Fruit fly (Drosophila melanogaster) whole organism, embryonic: ENCODE data around the gene tay.

Experiments used
- B-H1 ChIP-seq: fragments of 200-800 bp; sonication (Bioruptor generic); IDR thresholded peaks from 3 replicates; pipeline ENCODE4 v1.3.6; 2022; ENCODE audit warnings: missing biosample characterization, missing genetic modification characterization
- CG1024 ChIP-seq: fragments of 200-800 bp; sonication (Bioruptor generic); IDR thresholded peaks from 2 replicates; pipeline ENCODE4 v1.3.6; 2022; ENCODE audit warnings: missing biosample characterization, missing genetic modification characterization
- CG10654 ChIP-seq: fragments of 200-800 bp; sonication (Bioruptor generic); optimal IDR thresholded peaks from 2 replicates; lab custom pipeline; 2016; ENCODE audit warnings: missing biosample characterization, missing genetic modification characterization
- CG11504 ChIP-seq: fragments of 200-800 bp; sonication (Bioruptor generic); optimal IDR thresholded peaks from 3 replicates; lab custom pipeline; 2019; ENCODE audit warnings: missing biosample characterization, mild to moderate bottlenecking, missing genetic modification characterization, moderate library complexity
- CG12219 ChIP-seq: fragments of 200-800 bp; sonication (Bioruptor generic); optimal IDR thresholded peaks from 3 replicates; lab custom pipeline; 2018; ENCODE audit warnings: missing biosample characterization, mild to moderate bottlenecking, missing genetic modification characterization
- CG15696 ChIP-seq: fragments of 200-800 bp; sonication (Bioruptor generic); optimal IDR thresholded peaks from 2 replicates; lab custom pipeline; 2019; ENCODE audit warnings: missing biosample characterization, mild to moderate bottlenecking, missing genetic modification characterization, moderate library complexity
- CG1647 ChIP-seq: fragments of 200-800 bp; sonication (Bioruptor generic); optimal IDR thresholded peaks from 3 replicates; lab custom pipeline; 2016; ENCODE audit warnings: missing biosample characterization, missing genetic modification characterization
- CG17186 ChIP-seq: fragments of 200-800 bp; sonication (Bioruptor generic); optimal IDR thresholded peaks from 3 replicates; lab custom pipeline; 2017; ENCODE audit warnings: missing biosample characterization, missing genetic modification reagents, missing genetic modification characterization
- CG17385 ChIP-seq: fragments of 200-800 bp; sonication (Bioruptor generic); optimal IDR thresholded peaks from 3 replicates; lab custom pipeline; 2018; ENCODE audit warnings: missing biosample characterization, mild to moderate bottlenecking, missing genetic modification characterization
- CG17568 ChIP-seq: fragments of 200-800 bp; sonication (Bioruptor generic); optimal IDR thresholded peaks from 2 replicates; lab custom pipeline; 2018; ENCODE audit warnings: missing biosample characterization, mild to moderate bottlenecking, missing genetic modification characterization, moderate library complexity
- CG18011 ChIP-seq: fragments of 200-800 bp; sonication (Bioruptor generic); optimal IDR thresholded peaks from 2 replicates; lab custom pipeline; 2017; ENCODE audit warnings: missing biosample characterization, missing genetic modification characterization, mild to moderate bottlenecking, moderate library complexity, missing genotype
- CG18262 ChIP-seq: fragments of 200-800 bp; optimal IDR thresholded peaks from 3 replicates; lab custom pipeline; 2019; ENCODE audit warnings: missing biosample characterization, mild to moderate bottlenecking, missing genetic modification characterization, moderate library complexity
- CG18599 ChIP-seq: fragments of 200-800 bp; sonication (Bioruptor generic); optimal IDR thresholded peaks from 3 replicates; lab custom pipeline; 2017; ENCODE audit warnings: missing biosample characterization, missing genetic modification characterization, mild to moderate bottlenecking, moderate library complexity, missing genetic modification reagents
- CG34422 ChIP-seq: fragments of 200-800 bp; sonication (Bioruptor generic); IDR thresholded peaks from 3 replicates; pipeline ENCODE4 v1.3.6; 2022; ENCODE audit warnings: missing biosample characterization, missing genetic modification characterization
- CG4360 ChIP-seq: fragments of 200-800 bp; sonication (Bioruptor generic); IDR thresholded peaks from 2 replicates; pipeline ENCODE4 v1.3.6; 2022; ENCODE audit warnings: missing biosample characterization, missing genetic modification characterization
- CG6689 ChIP-seq: fragments of 200-800 bp; sonication (Bioruptor generic); IDR thresholded peaks from 2 replicates; pipeline ENCODE4 v1.3.6; 2022; ENCODE audit warnings: missing biosample characterization, missing genetic modification characterization
- CG6854 ChIP-seq: fragments of 200-800 bp; sonication (Bioruptor generic); optimal IDR thresholded peaks from 3 replicates; lab custom pipeline; 2017; ENCODE audit warnings: missing biosample characterization, mild to moderate bottlenecking, missing genetic modification characterization
- CkIIα-i1 ChIP-seq: fragments of 200-800 bp; sonication (Bioruptor generic); IDR thresholded peaks from 2 replicates; pipeline ENCODE4 v1.3.6; 2022; ENCODE audit warnings: missing biosample characterization, missing genetic modification characterization
- HLH4C ChIP-seq: fragments of 200-800 bp; sonication (Bioruptor generic); IDR thresholded peaks from 3 replicates; pipeline ENCODE4 v1.3.6; 2022; ENCODE audit warnings: missing biosample characterization, missing genetic modification characterization; ENCODE audit not compliant: partially characterized antibody
- Jarid2 ChIP-seq: fragments of 200-800 bp; sonication (Bioruptor generic); optimal IDR thresholded peaks from 3 replicates; lab custom pipeline; 2017; ENCODE audit warnings: mild to moderate bottlenecking, missing biosample characterization, missing genetic modification reagents, missing genetic modification characterization
- Lhr ChIP-seq: fragments of 200-800 bp; sonication (Bioruptor generic); optimal IDR thresholded peaks from 3 replicates; lab custom pipeline; 2017; ENCODE audit warnings: mild to moderate bottlenecking, missing biosample characterization, missing genetic modification reagents, missing genetic modification characterization
- NC2α ChIP-seq: fragments of 200-800 bp; sonication (Bioruptor generic); optimal IDR thresholded peaks from 2 replicates; lab custom pipeline; 2016; ENCODE audit warnings: missing biosample characterization, missing genetic modification characterization
- Optix ChIP-seq: fragments of 200-800 bp; sonication (Bioruptor generic); IDR thresholded peaks from 3 replicates; pipeline ENCODE4 v1.3.6; 2022; ENCODE audit warnings: missing biosample characterization, missing genetic modification characterization
- Rfx ChIP-seq: fragments of 200-800 bp; sonication (Bioruptor generic); IDR thresholded peaks from 2 replicates; pipeline ENCODE4 v1.3.6; 2022; ENCODE audit warnings: missing biosample characterization, missing genetic modification characterization
- Scr ChIP-seq: fragments of 200-800 bp; sonication (Bioruptor generic); IDR thresholded peaks from 2 replicates; pipeline ENCODE4 v1.3.6; 2022; ENCODE audit warnings: missing biosample characterization, missing genetic modification characterization; ENCODE audit not compliant: partially characterized antibody
- Six4 ChIP-seq: fragments of 200-800 bp; sonication (Bioruptor generic); optimal IDR thresholded peaks from 2 replicates; lab custom pipeline; 2016; ENCODE audit warnings: missing biosample characterization, missing genetic modification characterization
- Ssrp ChIP-seq: fragments of 200-800 bp; sonication (Bioruptor generic); optimal IDR thresholded peaks from 2 replicates; lab custom pipeline; 2018; ENCODE audit warnings: missing biosample characterization, mild to moderate bottlenecking, missing genetic modification characterization, moderate library complexity
- Vsx1 ChIP-seq: fragments of 200-800 bp; sonication (Bioruptor generic); optimal IDR thresholded peaks from 2 replicates; lab custom pipeline; 2017; ENCODE audit warnings: missing biosample characterization, mild to moderate bottlenecking, missing genetic modification characterization, missing genetic modification reagents
- ap ChIP-seq: fragments of 200-800 bp; sonication (Bioruptor generic); IDR thresholded peaks from 2 replicates; pipeline ENCODE4 v1.3.6; 2022; ENCODE audit warnings: missing biosample characterization, missing genetic modification characterization
- ash1 ChIP-seq: fragments of 200-800 bp; sonication (Bioruptor generic); optimal IDR thresholded peaks from 2 replicates; lab custom pipeline; 2018; ENCODE audit warnings: missing biosample characterization, mild to moderate bottlenecking, missing genetic modification characterization
- ato ChIP-seq: fragments of 200-800 bp; sonication (Bioruptor generic); IDR thresholded peaks from 2 replicates; pipeline ENCODE4 v1.3.6; 2022; ENCODE audit warnings: missing biosample characterization, missing genetic modification characterization; ENCODE audit not compliant: partially characterized antibody
- btn ChIP-seq: fragments of 200-800 bp; sonication (Bioruptor generic); optimal IDR thresholded peaks from 2 replicates; lab custom pipeline; 2016; ENCODE audit warnings: missing biosample characterization, missing genetic modification characterization
- ci ChIP-seq: fragments of 200-800 bp; sonication (Bioruptor generic); IDR thresholded peaks from 3 replicates; pipeline ENCODE4 v1.3.6; 2022; ENCODE audit warnings: missing biosample characterization, missing genetic modification characterization
- dan ChIP-seq: fragments of 200-800 bp; sonication (Bioruptor generic); IDR thresholded peaks from 2 replicates; pipeline ENCODE4 v1.3.6; 2022; ENCODE audit warnings: missing biosample characterization, missing genetic modification characterization
- dati ChIP-seq: fragments of 200-800 bp; sonication (Bioruptor generic); IDR thresholded peaks from 2 replicates; pipeline ENCODE4 v1.3.6; 2022; ENCODE audit warnings: missing biosample characterization, missing genetic modification characterization
- dimm ChIP-seq: fragments of 200-800 bp; sonication (Bioruptor generic); IDR thresholded peaks from 2 replicates; pipeline ENCODE4 v1.3.6; 2022; ENCODE audit warnings: missing biosample characterization, missing genetic modification characterization
- en ChIP-seq: fragments of 200-800 bp; sonication (Bioruptor generic); optimal IDR thresholded peaks from 2 replicates; lab custom pipeline; 2016; ENCODE audit warnings: missing biosample characterization, missing genetic modification characterization
- ftz-f1 ChIP-seq: fragments of 200-800 bp; sonication (Bioruptor generic); optimal IDR thresholded peaks from 2 replicates; lab custom pipeline; 2016; ENCODE audit warnings: missing biosample characterization, missing genetic modification characterization
- gsb ChIP-seq: fragments of 200-800 bp; sonication (Bioruptor generic); IDR thresholded peaks from 2 replicates; pipeline ENCODE4 v1.3.6; 2022; ENCODE audit warnings: missing biosample characterization, missing genetic modification characterization
- her ChIP-seq: fragments of 200-800 bp; sonication (Bioruptor generic); optimal IDR thresholded peaks from 2 replicates; lab custom pipeline; 2016; ENCODE audit warnings: missing biosample characterization, missing genetic modification characterization
- hkb ChIP-seq, 2 experiments: fragments of 200-800 bp in 1 of 2; fragments of >200 bp in 1 of 2; sonication (Bioruptor generic) in 1 of 2; IDR thresholded peaks in 1 of 2; optimal IDR thresholded peaks in 1 of 2; 2 replicates each; pipeline versions ENCODE4 v1.3.6 to Lab custom; 2017 to 2022; ENCODE audit warnings: missing biosample characterization in 1 of 2, missing genetic modification characterization in 1 of 2
- inv ChIP-seq: fragments of 200-800 bp; sonication (Bioruptor generic); IDR thresholded peaks from 2 replicates; pipeline ENCODE4 v1.3.6; 2022; ENCODE audit warnings: missing biosample characterization, missing genetic modification characterization; ENCODE audit not compliant: partially characterized antibody
- rib ChIP-seq: fragments of 200-800 bp; sonication (Bioruptor generic); IDR thresholded peaks from 2 replicates; pipeline ENCODE4 v1.3.6; 2022; ENCODE audit warnings: missing biosample characterization, missing genetic modification characterization
- sc ChIP-seq, 3 experiments: fragments of >200 bp in 2 of 3; fragments of 200-800 bp in 1 of 3; sonication (Bioruptor generic) in 1 of 3; optimal IDR thresholded peaks; 2 replicates in 2 of 3; 3 replicates in 1 of 3; lab custom pipeline; 2017; ENCODE audit warnings: mild to moderate bottlenecking in 1 of 3, missing biosample characterization in 1 of 3, missing genetic modification characterization in 1 of 3, missing genetic modification reagents in 1 of 3
- sens-2 ChIP-seq: fragments of 200-800 bp; sonication (Bioruptor generic); IDR thresholded peaks from 2 replicates; pipeline ENCODE4 v1.3.6; 2022; ENCODE audit warnings: missing biosample characterization, missing genetic modification characterization
- shn ChIP-seq: fragments of 200-800 bp; sonication (Bioruptor generic); optimal IDR thresholded peaks from 3 replicates; lab custom pipeline; 2016; ENCODE audit warnings: missing biosample characterization, missing genetic modification characterization
- sna ChIP-seq: fragments of 200-800 bp; sonication (Bioruptor generic); IDR thresholded peaks from 2 replicates; pipeline ENCODE4 v1.3.6; 2022; ENCODE audit warnings: missing biosample characterization, missing genetic modification characterization; ENCODE audit not compliant: partially characterized antibody
- toy ChIP-seq: fragments of 200-800 bp; sonication (Bioruptor generic); IDR thresholded peaks from 2 replicates; pipeline ENCODE4 v1.3.6; 2022; ENCODE audit warnings: missing biosample characterization, missing genetic modification characterization
- trh ChIP-seq: fragments of 200-800 bp; sonication (Bioruptor generic); optimal IDR thresholded peaks from 2 replicates; lab custom pipeline; 2016; ENCODE audit warnings: missing biosample characterization, missing genetic modification characterization
- zf30C ChIP-seq: fragments of 200-800 bp; sonication (Bioruptor generic); optimal IDR thresholded peaks from 3 replicates; lab custom pipeline; 2018; ENCODE audit warnings: missing biosample characterization, mild to moderate bottlenecking, missing genetic modification characterization

Gene tay

DNA sequence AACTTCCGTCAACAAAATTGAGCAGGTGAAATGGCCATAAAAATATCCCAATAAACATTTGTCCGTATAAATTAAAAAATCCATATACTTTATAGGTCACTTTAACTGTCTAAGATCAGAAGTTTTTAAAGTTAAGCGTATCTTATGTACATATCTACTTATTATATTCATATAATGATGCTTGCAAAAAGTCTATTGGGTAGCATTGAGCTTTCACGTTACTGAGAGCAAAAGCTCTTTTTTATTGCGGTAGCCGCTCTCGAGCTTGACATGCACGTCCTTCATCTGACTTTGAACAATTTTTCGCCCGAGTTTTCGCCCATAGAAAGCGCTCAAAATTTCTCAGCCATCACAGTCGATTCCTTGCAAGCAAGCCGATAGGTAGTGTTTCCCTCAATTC lies 19.2 kb downstream of the tay start, which contains the start of gene Gapdh2 (continued):
- TF ChIP-seq CkIIα-i1 (GFP tag; lab: Robert Waterston, UW) = peak; percentile 95
- peak; percentile 97 for TF ChIP-seq Ssrp (tag; lab: Kevin White, UChicago)
- peak; percentile 99 for TF ChIP-seq Rfx (GFP tag; lab: Robert Waterston, UW)
- TF ChIP-seq CG6689 = peak; percentile 98
- no peak for TF ChIP-seq ato (GFP tag; lab: Robert Waterston, UW)
- TF ChIP-seq Lhr (GFP tag; lab: Kevin White, UChicago) = peak; percentile 94
- TF ChIP-seq toy (GFP tag; lab: Robert Waterston, UW) = peak; percentile 99
- TF ChIP-seq zf30C = peak; percentile 79
- TF ChIP-seq shn (GFP tag; lab: Kevin White, UChicago) = peak; percentile 85
- no peak for TF ChIP-seq Scr (GFP tag; lab: Robert Waterston, UW)
- TF ChIP-seq rib = peak; percentile 99
- TF ChIP-seq inv (GFP tag; lab: Robert Waterston, UW) = no peak
- TF ChIP-seq hkb (optimal IDR thresholded peaks at IDR 0.05; lab: Kevin White, UChicago) = no peak
- TF ChIP-seq hkb (GFP tag; IDR thresholded peaks at IDR 0.05; lab: Robert Waterston, UW) = peak; percentile 100
- TF ChIP-seq CG18599 (GFP tag; lab: Kevin White, UChicago) = peak; percentile 100
- TF ChIP-seq trh (GFP tag; lab: Kevin White, UChicago) = peak; percentile 96
- peak; percentile 100 for TF ChIP-seq CG17385
- peak; percentile 100 for TF ChIP-seq ci (GFP tag; lab: Robert Waterston, UW)
- TF ChIP-seq CG15696 (tag; lab: Kevin White, UChicago) = peak; percentile 93
- peak; percentile 92 for TF ChIP-seq btn (GFP tag; lab: Kevin White, UChicago)
- TF ChIP-seq ash1 (GFP tag; lab: Kevin White, UChicago) = peak; percentile 98
- TF ChIP-seq Six4 (GFP tag; lab: Kevin White, UChicago) = peak; percentile 98
- TF ChIP-seq sens-2 (GFP tag; lab: Robert Waterston, UW) = peak; percentile 99
- TF ChIP-seq CG18011 (GFP tag; lab: Kevin White, UChicago) = peak; percentile 93
- TF ChIP-seq CG1024 (GFP tag; lab: Robert Waterston, UW) = peak; percentile 96
- peak; percentile 98 for TF ChIP-seq ap (GFP tag; lab: Robert Waterston, UW)
- TF ChIP-seq HLH4C (GFP tag; lab: Robert Waterston, UW) = no peak
- peak; percentile 86 for TF ChIP-seq ftz-f1 (GFP tag; lab: Kevin White, UChicago)
- no peak for TF ChIP-seq dan (GFP tag; lab: Robert Waterston, UW)
- TF ChIP-seq CG12219 = peak; percentile 100
- TF ChIP-seq CG10654 (GFP tag; lab: Kevin White, UChicago) = peak; percentile 98
- TF ChIP-seq CG6854 (GFP tag; lab: Kevin White, UChicago) = peak; percentile 100
- TF ChIP-seq dati (GFP tag; lab: Robert Waterston, UW) = no peak; the same call in 1 of the 2 replicates
- peak; percentile 87 for TF ChIP-seq CG17186 (GFP tag; lab: Kevin White, UChicago)
- TF ChIP-seq sc (optimal IDR thresholded peaks at IDR 0.05; lab: Kevin White, UChicago) = no peak
- TF ChIP-seq sc (GFP tag; optimal IDR thresholded peaks at IDR 0.05; lab: Kevin White, UChicago) = peak; percentile 96
- peak; percentile 94 for TF ChIP-seq her (GFP tag; lab: Kevin White, UChicago)
- no peak; the same call in 2 of the 3 replicates for TF ChIP-seq Optix (GFP tag; lab: Robert Waterston, UW)
- peak; percentile 99 for TF ChIP-seq gsb (GFP tag; lab: Robert Waterston, UW)
- TF ChIP-seq CG18262 (tag; lab: Kevin White, UChicago) = peak; percentile 99
- peak; percentile 99 for TF ChIP-seq CG11504 (tag; lab: Kevin White, UChicago)
- TF ChIP-seq CG17568 = peak; percentile 99
- TF ChIP-seq Vsx1 = peak; percentile 97
- peak; percentile 96 for TF ChIP-seq en (GFP tag; lab: Kevin White, UChicago)
- peak; percentile 95 for TF ChIP-seq Jarid2 (GFP tag; lab: Kevin White, UChicago)
- peak; percentile 87 for TF ChIP-seq CG4360 (GFP tag; lab: Robert Waterston, UW)
- TF ChIP-seq sna (GFP tag; lab: Robert Waterston, UW) = no peak
- TF ChIP-seq CG34422 (GFP tag; lab: Robert Waterston, UW) = peak; percentile 99
- TF ChIP-seq dimm (GFP tag; lab: Robert Waterston, UW) = peak; percentile 96
- peak; percentile 99 for TF ChIP-seq B-H1 (GFP tag; lab: Robert Waterston, UW)
- peak; percentile 97 for TF ChIP-seq CG1647 (GFP tag; lab: Kevin White, UChicago)
- peak; percentile 90 for TF ChIP-seq NC2α (GFP tag; lab: Kevin White, UChicago)
